Worm (Caenorhabditis elegans) whole organism, late embryonic: ENCODE measurements around the gene zip-12.

Source experiments
- C08G9.2 ChIP-seq: sonication (generic microtip); optimal IDR thresholded peaks from 2 replicates; lab custom pipeline; 2016; ENCODE audit warnings: mild to moderate bottlenecking, missing genetic modification characterization, moderate library complexity, missing compliant biosample characterization
- K02D7.2 ChIP-seq: sonication (generic microtip); optimal IDR thresholded peaks from 2 replicates; lab custom pipeline; 2017; ENCODE audit warnings: mild to moderate bottlenecking, missing genetic modification characterization, missing compliant biosample characterization
- T23F11.4 ChIP-seq: fragments of 200-800 bp; sonication (Bioruptor generic); optimal IDR thresholded peaks from 2 replicates; lab custom pipeline; 2018; ENCODE audit warnings: mild to moderate bottlenecking, missing genetic modification characterization, missing compliant biosample characterization
- ama-1 ChIP-seq: fragments of 150-350 bp; optimal IDR thresholded peaks from 2 replicates; lab custom pipeline; 2014
- ceh-14 ChIP-seq: sonication (generic microtip); optimal IDR thresholded peaks from 2 replicates; lab custom pipeline; 2016; ENCODE audit warnings: missing genotype, missing genetic modification characterization, missing compliant biosample characterization
- ceh-19 ChIP-seq: fragments of 200-800 bp; sonication (Bioruptor generic); optimal IDR thresholded peaks from 2 replicates; lab custom pipeline; 2018; ENCODE audit warnings: mild to moderate bottlenecking, missing genetic modification characterization, missing compliant biosample characterization
- ceh-30 ChIP-seq: fragments of 150-350 bp; optimal IDR thresholded peaks from 2 replicates; lab custom pipeline; 2014; ENCODE audit warnings: missing biosample characterization, missing genetic modification characterization
- ceh-31 ChIP-seq: sonication (generic microtip); optimal IDR thresholded peaks from 2 replicates; lab custom pipeline; 2016; ENCODE audit warnings: missing genetic modification characterization, missing compliant biosample characterization
- ceh-48 ChIP-seq: sonication (generic microtip); optimal IDR thresholded peaks from 2 replicates; lab custom pipeline; 2016; ENCODE audit warnings: missing genetic modification characterization, inconsistent platforms, missing compliant biosample characterization
- ceh-6 ChIP-seq: fragments of 200-800 bp; sonication (Bioruptor generic); optimal IDR thresholded peaks from 2 replicates; lab custom pipeline; 2018; ENCODE audit warnings: mild to moderate bottlenecking, missing genetic modification characterization, missing compliant biosample characterization
- elt-4 ChIP-seq: sonication (generic microtip); optimal IDR thresholded peaks from 2 replicates; lab custom pipeline; 2016; ENCODE audit warnings: missing genetic modification characterization, missing compliant biosample characterization
- eyg-1 ChIP-seq: sonication (generic microtip); optimal IDR thresholded peaks from 2 replicates; lab custom pipeline; 2016; ENCODE audit warnings: missing genotype, missing genetic modification characterization, missing compliant biosample characterization
- fax-1 ChIP-seq: sonication (generic microtip); optimal IDR thresholded peaks from 2 replicates; lab custom pipeline; 2016; ENCODE audit warnings: missing genotype, missing genetic modification characterization, missing compliant biosample characterization
- fkh-10 ChIP-seq: fragments of 150-350 bp; optimal IDR thresholded peaks from 2 replicates; lab custom pipeline; 2014; ENCODE audit warnings: missing biosample characterization, missing genetic modification reagents, missing genetic modification characterization
- hlh-13 ChIP-seq: fragments of 200-800 bp; sonication (Bioruptor generic); optimal IDR thresholded peaks from 2 replicates; lab custom pipeline; 2018; ENCODE audit warnings: mild to moderate bottlenecking, missing genetic modification characterization, missing compliant biosample characterization
- hlh-15 ChIP-seq: sonication (generic microtip); optimal IDR thresholded peaks from 2 replicates; lab custom pipeline; 2016; ENCODE audit warnings: missing genetic modification characterization, missing compliant biosample characterization
- hlh-30 ChIP-seq: sonication (generic microtip); optimal IDR thresholded peaks from 2 replicates; lab custom pipeline; 2017; ENCODE audit warnings: antibody characterized with exemption, missing genetic modification characterization, missing compliant biosample characterization; ENCODE audit not compliant: insufficient read depth
- hlh-6 ChIP-seq: sonication (generic microtip); optimal IDR thresholded peaks from 2 replicates; lab custom pipeline; 2016; ENCODE audit warnings: missing genotype, missing genetic modification characterization, missing compliant biosample characterization
- lim-6 ChIP-seq: sonication (generic microtip); optimal IDR thresholded peaks from 2 replicates; lab custom pipeline; 2016; ENCODE audit warnings: missing genetic modification characterization, missing compliant biosample characterization
- madf-2 ChIP-seq: sonication (generic microtip); optimal IDR thresholded peaks from 2 replicates; lab custom pipeline; 2017; ENCODE audit warnings: missing genetic modification characterization, missing compliant biosample characterization
- mec-3 ChIP-seq: sonication (generic microtip); optimal IDR thresholded peaks from 2 replicates; lab custom pipeline; 2016; ENCODE audit warnings: borderline replicate concordance, missing genetic modification characterization, missing compliant biosample characterization
- nhr-11 ChIP-seq: fragments of 150-350 bp; optimal IDR thresholded peaks from 2 replicates; lab custom pipeline; 2014; ENCODE audit warnings: missing biosample characterization, missing genetic modification characterization
- nhr-232 ChIP-seq: sonication (generic microtip); optimal IDR thresholded peaks from 2 replicates; lab custom pipeline; 2016; ENCODE audit warnings: missing genetic modification characterization, missing compliant biosample characterization
- npax-4 ChIP-seq: sonication (generic microtip); optimal IDR thresholded peaks from 2 replicates; lab custom pipeline; 2016; ENCODE audit warnings: missing genetic modification characterization, missing compliant biosample characterization
- pag-3 ChIP-seq: sonication (generic microtip); optimal IDR thresholded peaks from 2 replicates; lab custom pipeline; 2016; ENCODE audit warnings: missing compliant biosample characterization, missing genetic modification characterization, borderline replicate concordance
- pax-1 ChIP-seq: fragments of 150-350 bp; optimal IDR thresholded peaks from 2 replicates; lab custom pipeline; 2014; ENCODE audit warnings: missing biosample characterization, missing genetic modification characterization
- pha-2 ChIP-seq: sonication (generic microtip); optimal IDR thresholded peaks from 2 replicates; lab custom pipeline; 2017; ENCODE audit warnings: mild to moderate bottlenecking, missing genetic modification characterization, missing compliant biosample characterization
- pqm-1 ChIP-seq: sonication (generic microtip); optimal IDR thresholded peaks from 2 replicates; lab custom pipeline; 2016; ENCODE audit warnings: missing genetic modification characterization, missing compliant biosample characterization
- pros-1 ChIP-seq: fragments of 150-350 bp; optimal IDR thresholded peaks from 2 replicates; lab custom pipeline; 2014; ENCODE audit warnings: missing biosample characterization, missing genetic modification reagents, missing genetic modification characterization
- ref-2 ChIP-seq: sonication (generic microtip); optimal IDR thresholded peaks from 2 replicates; lab custom pipeline; 2016; ENCODE audit warnings: missing genetic modification characterization, missing compliant biosample characterization
- rnt-1 ChIP-seq: sonication (generic microtip); optimal IDR thresholded peaks from 2 replicates; lab custom pipeline; 2016; ENCODE audit warnings: missing genetic modification characterization, missing compliant biosample characterization
- sdc-2 ChIP-seq: sonication (generic microtip); optimal IDR thresholded peaks from 2 replicates; lab custom pipeline; 2016; ENCODE audit warnings: missing genotype, missing genetic modification characterization, missing compliant biosample characterization
- sox-4 ChIP-seq: sonication (generic microtip); optimal IDR thresholded peaks from 2 replicates; lab custom pipeline; 2017; ENCODE audit warnings: mild to moderate bottlenecking, missing genetic modification characterization, inconsistent platforms, missing compliant biosample characterization
- syd-9 ChIP-seq: sonication (generic microtip); optimal IDR thresholded peaks from 2 replicates; lab custom pipeline; 2016; ENCODE audit warnings: mild to moderate bottlenecking, missing genetic modification characterization, moderate library complexity, missing compliant biosample characterization
- tbx-2 ChIP-seq: sonication (generic microtip); optimal IDR thresholded peaks from 2 replicates; lab custom pipeline; 2016; ENCODE audit warnings: missing genetic modification characterization, missing compliant biosample characterization
- tbx-7 ChIP-seq: sonication (generic microtip); optimal IDR thresholded peaks from 2 replicates; lab custom pipeline; 2016; ENCODE audit warnings: missing genotype, missing genetic modification characterization, missing compliant biosample characterization
- unc-42 ChIP-seq: sonication (generic microtip); optimal IDR thresholded peaks from 2 replicates; lab custom pipeline; 2016; ENCODE audit warnings: missing genotype, missing genetic modification characterization, missing compliant biosample characterization
- unc-86 ChIP-seq: sonication (generic microtip); optimal IDR thresholded peaks from 2 replicates; lab custom pipeline; 2016; ENCODE audit warnings: missing genetic modification characterization, missing compliant biosample characterization

zip-12 gene

DNA sequence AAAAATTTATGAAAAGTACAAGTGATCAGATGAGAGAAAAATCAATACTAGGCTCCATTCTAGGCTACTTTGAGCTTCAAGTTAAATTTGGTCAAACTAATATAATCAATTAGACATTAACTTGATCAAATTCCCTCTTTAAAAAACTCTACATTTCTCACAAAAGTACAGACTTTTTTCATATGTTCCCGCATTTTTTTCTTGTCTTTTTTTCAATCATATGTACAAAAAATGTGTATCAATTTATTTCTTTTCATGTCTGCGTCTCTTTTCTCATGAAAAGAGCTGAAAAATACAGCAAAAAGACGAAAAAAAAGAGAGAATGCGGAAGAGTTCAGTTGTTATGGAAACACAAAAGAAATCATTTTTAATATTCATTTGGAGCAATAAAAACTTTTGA lies 28.5 kb upstream of the zip-12 start:
- TF ChIP-seq ama-1 (lab: Kevin White, UChicago) (no peak), nhr-11 (tag; lab: Kevin White, UChicago) (no peak), ceh-19 (GFP tag; lab: Kevin White, UChicago) (no peak), eyg-1 (tag; lab: Kevin White, UChicago) (no peak), ceh-14 (no peak), hlh-6 (tag; lab: Kevin White, UChicago) (no peak), tbx-7 (tag; lab: Kevin White, UChicago) (no peak), madf-2 (tag; lab: Kevin White, UChicago) (no peak), hlh-15 (tag; lab: Kevin White, UChicago) (no peak), ceh-48 (tag; lab: Kevin White, UChicago) (no peak), pros-1 (tag; lab: Kevin White, UChicago) (no peak), mec-3 (tag; lab: Kevin White, UChicago) (no peak), elt-4 (tag; lab: Kevin White, UChicago) (no peak), ceh-31 (no peak), nhr-232 (tag; lab: Kevin White, UChicago) (no peak), K02D7.2 (tag; lab: Kevin White, UChicago) (no peak)

DNA sequence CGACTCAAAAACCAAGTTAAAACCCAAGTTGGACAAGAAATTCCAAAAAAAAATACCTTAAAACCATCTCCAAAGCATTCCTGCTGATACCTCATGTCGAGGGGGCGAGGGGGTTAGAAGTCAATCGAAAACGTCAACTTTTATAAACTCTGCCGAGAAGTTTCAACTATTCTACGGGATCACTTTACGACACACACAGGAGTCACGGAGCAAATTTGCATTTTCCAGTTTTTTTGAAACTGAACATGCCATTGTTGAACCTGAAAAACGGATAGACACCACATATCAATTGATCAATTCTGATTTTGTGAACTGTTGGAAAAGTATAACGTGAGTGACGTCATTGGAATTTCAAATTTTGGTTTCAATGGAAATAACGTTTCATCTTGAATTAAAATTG lies 24.6 kb upstream of the zip-12 start, which contains the start of gene mrp-8:
Gene mrp-8, minus strand, starts transcription at position 101 of the 400 bp plus-strand sequence.
- TF ChIP-seq pag-3 (tag; lab: Kevin White, UChicago) (no peak), ceh-14 (no peak), hlh-30 (tag; lab: Kevin White, UChicago) (no peak), madf-2 (tag; lab: Kevin White, UChicago) (no peak), tbx-2 (tag; lab: Kevin White, UChicago) (no peak), npax-4 (tag; lab: Kevin White, UChicago) (no peak), sdc-2 (tag; lab: Kevin White, UChicago) (no peak), pqm-1 (no peak), ceh-30 (tag; lab: Kevin White, UChicago) (no peak), syd-9 (no peak)

DNA sequence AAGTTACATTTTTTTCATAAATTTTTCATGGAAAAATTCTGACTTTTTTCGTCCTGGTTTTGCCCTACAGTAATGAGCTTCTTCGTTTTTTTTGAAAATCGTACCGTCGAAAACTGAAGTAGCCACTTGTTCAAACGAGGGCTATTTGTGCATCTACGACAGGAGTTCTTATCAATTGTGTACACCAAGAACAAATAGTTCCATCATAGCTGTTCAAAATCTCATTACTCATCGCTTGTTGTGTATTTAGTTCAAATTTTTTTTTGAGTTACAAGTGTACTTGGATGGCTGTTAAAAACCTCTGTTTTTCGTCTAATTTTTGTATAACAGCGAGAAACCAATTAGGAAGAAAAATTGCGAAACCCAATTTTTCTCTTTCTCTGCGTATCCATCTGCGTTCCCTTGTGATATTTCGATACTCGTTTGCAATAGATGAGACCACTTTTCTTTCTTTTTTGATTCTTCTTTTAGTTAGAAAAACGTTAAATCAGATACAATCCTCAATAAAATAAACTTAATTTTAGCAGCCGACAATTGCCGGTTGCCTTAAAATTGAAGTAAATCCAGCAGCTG lies 22.8 kb upstream of the zip-12 start:
- TF ChIP-seq ceh-31 (no peak), syd-9 (no peak), lim-6 (tag; lab: Kevin White, UChicago) (no peak), mec-3 (tag; lab: Kevin White, UChicago) (no peak), rnt-1 (no peak), hlh-6 (tag; lab: Kevin White, UChicago) (no peak)

DNA sequence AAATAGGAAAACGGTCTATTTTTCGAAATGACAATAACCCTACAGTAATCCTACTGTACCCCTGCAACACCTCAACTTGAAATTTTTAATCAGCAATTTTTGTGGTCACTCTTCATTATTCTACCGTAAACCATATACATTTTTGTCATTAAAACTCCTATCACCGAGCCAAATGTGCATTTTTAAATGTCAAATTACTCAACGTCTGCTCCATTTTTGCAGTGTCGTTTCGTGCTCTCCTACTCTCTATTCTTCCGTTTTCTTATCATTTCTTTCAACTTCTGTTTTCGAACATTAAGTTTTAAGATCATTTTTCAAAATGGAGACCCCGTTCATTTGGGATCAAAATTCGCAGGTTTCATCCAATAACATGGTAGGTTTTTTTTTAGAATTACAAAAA lies 20.2 kb upstream of the zip-12 start, which contains the start of gene pqn-92:
Gene pqn-92, plus strand, starts transcription at position 307 of the 400 bp plus-strand sequence.
- TF ChIP-seq tbx-7 (tag; lab: Kevin White, UChicago) (no peak), hlh-13 (GFP tag; lab: Kevin White, UChicago) (no peak), madf-2 (tag; lab: Kevin White, UChicago) (no peak), unc-86 (tag; lab: Kevin White, UChicago) (no peak), pros-1 (tag; lab: Kevin White, UChicago) (no peak), ceh-19 (GFP tag; lab: Kevin White, UChicago) (no peak), C08G9.2 (tag; lab: Kevin White, UChicago) (no peak), T23F11.4 (GFP tag; lab: Kevin White, UChicago) (no peak), pax-1 (tag; lab: Kevin White, UChicago) (no peak), ref-2 (no peak), unc-42 (tag; lab: Kevin White, UChicago) (no peak), sox-4 (tag; lab: Kevin White, UChicago) (no peak), pha-2 (tag; lab: Kevin White, UChicago) (no peak), ceh-6 (GFP tag; lab: Kevin White, UChicago) (no peak), elt-4 (tag; lab: Kevin White, UChicago) (no peak), fkh-10 (GFP tag; lab: Kevin White, UChicago) (no peak), mec-3 (tag; lab: Kevin White, UChicago) (no peak), fax-1 (no peak)
- TF ChIP-seq, all 69 proteins: peak for 0
